Fruit fly (Drosophila melanogaster): ENCODE measurements around the gene Ctps.

The Ctps gene

dm6 chr3L:15103988-15104848 is 6.5 kb downstream of the Ctps start (continued):
- TF ChIP-seq sens-2 (GFP tag; IDR thresholded peaks at IDR 0.05) (peak; percentile 43; the same call in 1 of the 2 replicates), Dp (GFP tag; optimal IDR thresholded peaks at IDR 0.05) (no peak), CG1792 (GFP tag; optimal IDR thresholded peaks at IDR 0.05) (no peak), CG13775 (GFP tag; optimal IDR thresholded peaks at IDR 0.05) (no peak), tio (GFP tag; optimal IDR thresholded peaks at IDR 0.05) (no peak), D (optimal IDR thresholded peaks at IDR 0.05) (no peak), D (GFP tag; optimal IDR thresholded peaks at IDR 0.05) (no peak), Dll (GFP tag; IDR thresholded peaks at IDR 0.05; ENCODE audit: partially characterized antibody) (0 out of 4 replicates have a peak, but pooled peaks have one; percentile 48), CG6654 (GFP tag; optimal IDR thresholded peaks at IDR 0.05) (no peak), CG30403 (GFP tag; optimal IDR thresholded peaks at IDR 0.05) (no peak), dan (GFP tag; IDR thresholded peaks at IDR 0.05) (no peak), ttk (GFP tag; IDR thresholded peaks at IDR 0.05) (no peak), CG12155 (GFP tag; optimal IDR thresholded peaks at IDR 0.05) (no peak), CG15479 (GFP tag; optimal IDR thresholded peaks at IDR 0.05) (no peak), chm (GFP tag; IDR thresholded peaks at IDR 0.05) (0 out of 2 replicates have a peak, but pooled peaks have one; percentile 46), CG1647 (GFP tag; optimal IDR thresholded peaks at IDR 0.05) (no peak), CG8765 (GFP tag; IDR thresholded peaks at IDR 0.05) (no peak), Hr39 (optimal IDR thresholded peaks at IDR 0.05) (no peak), CG6272 (GFP tag; IDR thresholded peaks at IDR 0.05) (no peak), luna (GFP tag; optimal IDR thresholded peaks at IDR 0.05) (no peak), Hsf (GFP tag; optimal IDR thresholded peaks at IDR 0.05) (no peak), CG5953 (GFP tag; IDR thresholded peaks at IDR 0.05) (no peak), CG4424 (GFP tag; optimal IDR thresholded peaks at IDR 0.05) (no peak), esg (GFP tag; conservative IDR thresholded peaks at IDR 0.05) (no peak), Oaz (GFP tag; IDR thresholded peaks at IDR 0.05) (no peak), grau (tag; optimal IDR thresholded peaks at IDR 0.05) (no peak), CG2116 (GFP tag; optimal IDR thresholded peaks at IDR 0.05) (no peak), ac (GFP tag; optimal IDR thresholded peaks at IDR 0.05) (no peak), Optix (GFP tag; IDR thresholded peaks at IDR 0.05) (no peak), CG4328 (GFP tag; optimal IDR thresholded peaks at IDR 0.05) (no peak), CG6765 (GFP tag; optimal IDR thresholded peaks at IDR 0.05) (no peak), prd (optimal IDR thresholded peaks at IDR 0.05) (no peak), prd (GFP tag; IDR thresholded peaks at IDR 0.05) (no peak), Nf-YA (GFP tag; IDR thresholded peaks at IDR 0.05) (no peak), Fer1 (GFP tag; optimal IDR thresholded peaks at IDR 0.05) (no peak), Doc3 (GFP tag; IDR thresholded peaks at IDR 0.05; ENCODE audit: partially characterized antibody) (no peak), ind (GFP tag; optimal IDR thresholded peaks at IDR 0.05) (no peak), nau (GFP tag; optimal IDR thresholded peaks at IDR 0.05) (no peak), Deaf1 (tag; optimal IDR thresholded peaks at IDR 0.05) (peak; percentile 60), CG10267 (tag; optimal IDR thresholded peaks at IDR 0.05) (no peak), cato (GFP tag; optimal IDR thresholded peaks at IDR 0.05; ENCODE audit: borderline replicate concordance) (no peak), trem (tag; optimal IDR thresholded peaks at IDR 0.05) (no peak), CG17328 (GFP tag; IDR thresholded peaks at IDR 0.05) (0 out of 2 replicates have a peak, but pooled peaks have one; percentile 11), Dip3 (GFP tag; optimal IDR thresholded peaks at IDR 0.05) (no peak), CG32772 (GFP tag; IDR thresholded peaks at IDR 0.05) (peak; percentile 36; the same call in 1 of the 2 replicates), sim (GFP tag; IDR thresholded peaks at IDR 0.05) (no peak), CG8478 (optimal IDR thresholded peaks at IDR 0.05) (peak; percentile 87), cas (GFP tag; IDR thresholded peaks at IDR 0.05) (no peak), chinmo (GFP tag; IDR thresholded peaks at IDR 0.05; ENCODE audit: partially characterized antibody) (peak; percentile 89; the same call in 1 of the 4 replicates), sc (optimal IDR thresholded peaks at IDR 0.05) (no peak), sc (GFP tag; optimal IDR thresholded peaks at IDR 0.05) (no peak), Spps (tag; optimal IDR thresholded peaks at IDR 0.05) (no peak)

Measured in whole organism, embryonic.